Worm (Caenorhabditis elegans) whole organism, late embryonic: ENCODE measurements around the gene dylt-3.
A peak's percentile ranks its signal among the peaks of the same experiment; 100 is the strongest.

ENCODE experiments used
- C38D4.7 ChIP-seq: fragments of 200-800 bp; sonication (Bioruptor generic); optimal IDR thresholded peaks from 2 replicates; lab custom pipeline; 2018; ENCODE audit warnings: mild to moderate bottlenecking, missing genetic modification characterization, moderate library complexity, missing compliant biosample characterization
- F13H6.1 ChIP-seq: sonication (generic microtip); optimal IDR thresholded peaks from 2 replicates; lab custom pipeline; 2016; ENCODE audit warnings: missing genetic modification characterization, missing compliant biosample characterization
- ahr-1 ChIP-seq: sonication (generic microtip); optimal IDR thresholded peaks from 2 replicates; lab custom pipeline; 2016; ENCODE audit warnings: missing genetic modification characterization, missing compliant biosample characterization
- ceh-14 ChIP-seq: sonication (generic microtip); optimal IDR thresholded peaks from 2 replicates; lab custom pipeline; 2016; ENCODE audit warnings: missing genotype, missing genetic modification characterization, missing compliant biosample characterization
- ceh-18 ChIP-seq: sonication (generic microtip); optimal IDR thresholded peaks from 2 replicates; lab custom pipeline; 2016; ENCODE audit warnings: missing genetic modification characterization, missing compliant biosample characterization
- ceh-24 ChIP-seq: sonication (generic microtip); optimal IDR thresholded peaks from 2 replicates; lab custom pipeline; 2016; ENCODE audit warnings: mild to moderate bottlenecking, missing genetic modification characterization, missing compliant biosample characterization
- ceh-48 ChIP-seq: sonication (generic microtip); optimal IDR thresholded peaks from 2 replicates; lab custom pipeline; 2016; ENCODE audit warnings: missing genetic modification characterization, inconsistent platforms, missing compliant biosample characterization
- ceh-6 ChIP-seq: fragments of 200-800 bp; sonication (Bioruptor generic); optimal IDR thresholded peaks from 2 replicates; lab custom pipeline; 2018; ENCODE audit warnings: mild to moderate bottlenecking, missing genetic modification characterization, missing compliant biosample characterization
- ceh-9 ChIP-seq: sonication (generic microtip); optimal IDR thresholded peaks from 2 replicates; lab custom pipeline; 2016; ENCODE audit warnings: mild to moderate bottlenecking, missing genetic modification characterization, inconsistent platforms, missing compliant biosample characterization
- dve-1 ChIP-seq: sonication (generic microtip); optimal IDR thresholded peaks from 2 replicates; lab custom pipeline; 2017; ENCODE audit warnings: antibody characterized with exemption, mild to moderate bottlenecking, missing genetic modification characterization, missing compliant biosample characterization
- ets-4 ChIP-seq: sonication (generic microtip); optimal IDR thresholded peaks from 2 replicates; lab custom pipeline; 2016; ENCODE audit warnings: missing genetic modification characterization, missing compliant biosample characterization
- eyg-1 ChIP-seq: sonication (generic microtip); optimal IDR thresholded peaks from 2 replicates; lab custom pipeline; 2016; ENCODE audit warnings: missing genotype, missing genetic modification characterization, missing compliant biosample characterization
- fkh-10 ChIP-seq: fragments of 150-350 bp; optimal IDR thresholded peaks from 2 replicates; lab custom pipeline; 2014; ENCODE audit warnings: missing biosample characterization, missing genetic modification reagents, missing genetic modification characterization
- hlh-6 ChIP-seq: sonication (generic microtip); optimal IDR thresholded peaks from 2 replicates; lab custom pipeline; 2016; ENCODE audit warnings: missing genotype, missing genetic modification characterization, missing compliant biosample characterization
- lim-6 ChIP-seq: sonication (generic microtip); optimal IDR thresholded peaks from 2 replicates; lab custom pipeline; 2016; ENCODE audit warnings: missing genetic modification characterization, missing compliant biosample characterization
- lin-11 ChIP-seq: fragments of 200-800 bp; sonication (Bioruptor generic); optimal IDR thresholded peaks from 2 replicates; lab custom pipeline; 2018; ENCODE audit warnings: mild to moderate bottlenecking, missing genetic modification characterization, missing compliant biosample characterization
- nfya-1 ChIP-seq: sonication (generic microtip); optimal IDR thresholded peaks from 2 replicates; lab custom pipeline; 2017; ENCODE audit warnings: missing genetic modification characterization, mild to moderate bottlenecking, missing compliant biosample characterization, antibody characterized with exemption, moderate library complexity
- odd-2 ChIP-seq: sonication (generic microtip); optimal IDR thresholded peaks from 2 replicates; lab custom pipeline; 2017; ENCODE audit warnings: antibody characterized with exemption, mild to moderate bottlenecking, missing genetic modification characterization, missing compliant biosample characterization
- pat-9 ChIP-seq: fragments of 200-800 bp; sonication (Bioruptor generic); optimal IDR thresholded peaks from 2 replicates; lab custom pipeline; 2018; ENCODE audit warnings: mild to moderate bottlenecking, missing genetic modification characterization, moderate library complexity, missing compliant biosample characterization
- pqm-1 ChIP-seq: sonication (generic microtip); optimal IDR thresholded peaks from 2 replicates; lab custom pipeline; 2016; ENCODE audit warnings: missing genetic modification characterization, missing compliant biosample characterization
- pros-1 ChIP-seq: fragments of 150-350 bp; optimal IDR thresholded peaks from 2 replicates; lab custom pipeline; 2014; ENCODE audit warnings: missing biosample characterization, missing genetic modification reagents, missing genetic modification characterization
- rnt-1 ChIP-seq: sonication (generic microtip); optimal IDR thresholded peaks from 2 replicates; lab custom pipeline; 2016; ENCODE audit warnings: missing genetic modification characterization, missing compliant biosample characterization
- sox-4 ChIP-seq: sonication (generic microtip); optimal IDR thresholded peaks from 2 replicates; lab custom pipeline; 2017; ENCODE audit warnings: mild to moderate bottlenecking, missing genetic modification characterization, inconsistent platforms, missing compliant biosample characterization
- syd-9 ChIP-seq: sonication (generic microtip); optimal IDR thresholded peaks from 2 replicates; lab custom pipeline; 2016; ENCODE audit warnings: mild to moderate bottlenecking, missing genetic modification characterization, moderate library complexity, missing compliant biosample characterization
- unc-42 ChIP-seq: sonication (generic microtip); optimal IDR thresholded peaks from 2 replicates; lab custom pipeline; 2016; ENCODE audit warnings: missing genotype, missing genetic modification characterization, missing compliant biosample characterization
- unc-86 ChIP-seq: sonication (generic microtip); optimal IDR thresholded peaks from 2 replicates; lab custom pipeline; 2016; ENCODE audit warnings: missing genetic modification characterization, missing compliant biosample characterization
- zip-5 ChIP-seq: sonication (generic microtip); optimal IDR thresholded peaks from 2 replicates; lab custom pipeline; 2016; ENCODE audit warnings: missing genetic modification characterization, missing compliant biosample characterization

The dylt-3 gene

DNA sequence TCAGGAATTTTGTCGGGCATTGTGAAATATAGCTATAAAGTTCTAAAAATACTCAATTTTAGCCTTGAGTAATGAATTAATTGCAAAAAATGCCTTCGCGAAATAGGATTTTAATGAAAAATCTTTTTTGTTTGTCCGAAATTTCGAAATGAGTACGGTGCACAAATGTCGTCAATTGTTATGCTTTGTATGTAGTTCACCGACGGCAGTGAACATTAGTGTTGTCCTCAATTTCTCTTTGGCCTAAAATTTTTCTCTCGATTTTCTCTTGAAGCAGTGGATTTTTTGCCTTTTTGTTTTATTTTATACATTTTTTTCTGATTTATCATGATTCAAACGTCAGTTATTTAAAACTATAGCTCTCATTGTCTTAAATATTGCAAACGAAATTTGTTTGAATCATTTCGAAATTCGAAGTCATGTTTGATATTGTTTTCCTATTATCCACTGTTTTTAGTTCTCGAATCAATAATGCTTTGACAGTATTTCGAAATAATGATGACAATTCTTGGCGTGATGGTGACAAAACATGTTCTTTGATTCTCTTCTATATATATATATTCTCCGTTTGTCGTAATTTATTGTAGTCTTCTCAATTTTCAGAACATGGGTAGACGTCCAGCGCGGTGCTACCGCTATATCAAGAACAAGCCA is 38.1 kb upstream of the dylt-3 start, which contains the start of the genes ints-11 and rpl-10:
Gene ints-11, minus strand, starts transcription at position 201 of the 654 bp plus-strand sequence.
Gene rpl-10, plus strand, starts transcription at position 604 of the 654 bp plus-strand sequence.
- TF ChIP-seq eyg-1 (tag; lab: Kevin White, UChicago), result no peak
- peak; percentile 51 for TF ChIP-seq nfya-1 (tag; lab: Kevin White, UChicago)
- peak; percentile 4 for TF ChIP-seq dve-1 (tag; lab: Kevin White, UChicago)

DNA sequence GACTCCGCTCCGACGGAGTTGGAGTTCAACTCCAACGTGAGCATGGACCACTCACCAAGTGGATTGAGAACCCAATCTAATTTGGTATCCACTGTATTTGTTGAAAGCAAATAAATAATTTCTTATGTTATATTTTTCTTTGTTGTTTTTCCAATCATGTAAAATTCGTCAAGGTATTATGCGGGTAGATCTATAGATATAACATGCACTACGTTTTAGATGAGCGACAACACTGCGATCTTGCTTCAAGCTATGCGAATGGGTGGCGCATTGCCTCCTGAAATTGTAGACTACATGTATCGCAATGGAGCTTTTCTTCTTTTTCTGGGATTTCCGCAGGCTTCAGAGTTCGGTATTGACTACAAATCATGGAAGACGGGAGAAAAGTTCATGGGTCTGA is 37.0 kb upstream of the dylt-3 start, which contains the start of gene F10B5.2:
Gene F10B5.2, plus strand, starts transcription at position 220 of the 400 bp plus-strand sequence.
- TF ChIP-seq C38D4.7 (GFP tag; lab: Kevin White, UChicago), result no peak

DNA sequence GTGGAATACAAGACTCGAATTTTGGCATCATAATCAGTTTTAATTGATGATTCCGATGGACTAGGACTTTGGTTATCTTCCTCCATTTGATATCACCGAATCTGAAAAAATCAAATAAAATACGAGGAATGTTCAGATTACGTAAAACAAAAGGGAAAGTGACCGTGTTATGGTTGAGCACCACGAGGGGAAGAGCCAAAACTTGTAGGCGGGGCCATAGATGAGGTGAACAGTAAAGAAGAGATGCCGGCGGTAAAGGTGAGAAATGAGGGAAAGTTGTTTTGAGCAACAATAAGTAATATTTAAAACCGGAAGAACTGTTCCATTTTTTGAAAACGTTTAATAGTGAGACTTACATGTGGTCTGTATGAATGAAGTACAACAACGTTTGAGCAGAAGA is 31.6 kb upstream of the dylt-3 start, which contains the start of gene F10B5.3:
Gene F10B5.3, minus strand, starts transcription at position 101 of the 400 bp plus-strand sequence.
- TF ChIP-seq eyg-1 (tag; lab: Kevin White, UChicago), result no peak
- TF ChIP-seq, all 69 proteins: peak for 0

DNA sequence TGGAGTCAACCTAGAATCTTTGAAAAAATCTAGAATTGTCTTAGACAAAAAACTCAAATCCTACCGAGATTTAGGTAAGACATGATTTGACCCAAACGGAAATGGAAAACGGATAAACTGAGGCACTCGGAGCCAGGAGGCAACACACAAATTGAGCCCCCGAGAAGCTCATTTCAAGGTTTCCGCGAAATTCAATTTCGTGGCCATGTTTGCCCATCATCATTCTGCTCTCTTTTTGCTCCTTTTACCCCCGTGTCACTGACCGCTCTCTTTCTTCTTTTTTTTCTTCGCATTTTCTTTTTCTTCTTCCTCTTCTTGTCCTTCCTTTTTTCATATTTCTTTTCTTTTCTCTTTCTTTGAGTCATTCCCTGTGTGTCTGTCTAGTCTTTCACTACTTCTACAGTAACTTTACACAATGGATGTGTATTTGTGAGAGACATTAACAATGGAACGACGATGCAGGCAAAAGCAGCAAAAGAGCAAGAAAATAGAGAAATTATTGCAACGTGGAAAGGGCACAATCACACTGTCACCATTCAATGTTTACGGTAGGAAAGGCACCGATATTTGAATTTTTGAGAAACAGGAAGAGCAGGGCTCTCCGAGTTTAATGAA is 28.7 kb upstream of the dylt-3 start:
- TF ChIP-seq pat-9 (tag; lab: Kevin White, UChicago) (no peak), unc-42 (tag; lab: Kevin White, UChicago) (peak; percentile 92)

DNA sequence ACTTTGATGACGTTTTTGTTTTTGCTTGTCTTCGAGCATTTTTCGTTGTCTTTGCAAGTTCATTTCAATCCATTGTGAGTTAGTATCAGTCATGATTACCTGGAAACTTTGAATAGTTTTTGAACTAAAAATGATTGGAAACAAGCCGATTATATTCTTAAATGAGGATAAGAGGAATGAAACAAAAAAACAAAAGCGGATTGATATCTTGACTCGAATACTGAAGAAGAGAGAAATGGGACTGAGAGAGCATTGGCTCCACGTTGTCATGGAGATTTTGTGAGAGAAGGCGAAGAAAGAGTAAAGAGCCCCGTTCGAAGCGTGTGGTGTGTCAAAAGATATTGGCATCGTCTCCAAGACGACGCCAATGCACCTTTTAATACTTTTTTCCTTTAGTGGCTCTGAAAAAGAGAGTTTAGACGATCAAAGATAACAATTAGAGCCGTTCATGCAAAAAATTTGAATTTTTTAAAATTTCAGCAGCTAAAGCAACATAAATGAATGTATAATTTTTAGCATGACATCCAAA is 24.6 kb upstream of the dylt-3 start, which contains the start of the genes tub-1 and tmem-138:
Gene tub-1, minus strand, starts transcription at position 101 of the 529 bp plus-strand sequence.
Gene tmem-138, plus strand, starts transcription at position 479 of the 529 bp plus-strand sequence.
- TF ChIP-seq dve-1 (tag; lab: Kevin White, UChicago) (no peak), ets-4 (tag; lab: Kevin White, UChicago) (no peak), pqm-1 (tag; lab: Kevin White, UChicago) (no peak), ceh-48 (no peak), ceh-9 (no peak), fkh-10 (GFP tag; lab: Kevin White, UChicago) (no peak), ceh-14 (no peak), F13H6.1 (no peak), ceh-18 (tag; lab: Kevin White, UChicago) (no peak), lin-11 (tag; lab: Kevin White, UChicago) (no peak), syd-9 (tag; lab: Kevin White, UChicago) (no peak), pros-1 (tag; lab: Kevin White, UChicago) (no peak), odd-2 (tag; lab: Kevin White, UChicago) (no peak), hlh-6 (no peak), unc-86 (no peak)

DNA sequence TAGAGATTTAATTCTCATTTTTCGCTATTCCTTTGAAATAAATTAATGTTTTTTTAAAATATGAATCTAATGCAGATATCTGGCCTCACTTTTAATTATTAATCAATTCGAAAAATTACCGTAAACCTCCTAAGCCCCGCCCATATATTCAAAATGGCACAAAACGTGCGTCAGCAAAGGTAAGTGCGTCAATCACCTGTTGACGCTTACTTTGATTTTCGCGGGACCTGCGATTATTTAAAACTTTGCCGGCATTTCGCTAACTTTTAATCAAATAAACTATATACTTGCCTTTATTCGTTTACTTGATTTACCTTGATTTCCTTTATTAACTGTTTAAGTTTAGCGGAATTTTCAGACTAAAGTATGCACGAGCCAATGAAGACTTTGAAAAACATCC is 23.5 kb upstream of the dylt-3 start, which contains the start of gene pch-2:
Gene pch-2, plus strand, starts transcription at position 359 of the 400 bp plus-strand sequence.
- TF ChIP-seq rnt-1 (tag; lab: Kevin White, UChicago) (no peak), nfya-1 (tag; lab: Kevin White, UChicago) (peak; percentile 11), unc-42 (tag; lab: Kevin White, UChicago) (peak; percentile 2)

DNA sequence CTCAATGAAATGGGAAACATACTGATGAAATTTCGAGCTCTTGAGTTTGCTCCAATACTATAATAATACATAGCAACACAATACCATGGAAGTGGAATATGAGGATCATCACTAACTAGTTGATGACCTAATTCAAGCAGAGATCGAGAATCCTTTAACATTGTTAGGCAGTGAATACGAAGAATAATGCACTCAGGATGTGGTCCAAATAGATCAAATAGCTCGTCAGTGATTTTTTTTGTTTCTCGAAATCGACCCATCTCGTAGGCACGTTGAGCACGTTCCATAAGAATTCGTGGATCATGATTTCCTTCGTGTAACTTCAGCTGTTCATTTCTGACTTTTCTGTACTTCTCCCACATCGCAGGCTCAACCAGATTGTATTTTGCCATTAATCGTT is 20.6 kb upstream of the dylt-3 start:
- TF ChIP-seq ceh-24 (tag; lab: Kevin White, UChicago) (no peak), ceh-18 (tag; lab: Kevin White, UChicago) (no peak), zip-5 (tag; lab: Kevin White, UChicago) (no peak), ceh-6 (no peak), unc-42 (tag; lab: Kevin White, UChicago) (no peak), sox-4 (no peak), ahr-1 (tag; lab: Kevin White, UChicago) (no peak), eyg-1 (tag; lab: Kevin White, UChicago) (no peak), lim-6 (tag; lab: Kevin White, UChicago) (no peak), pqm-1 (tag; lab: Kevin White, UChicago) (no peak)
